Worm (Caenorhabditis elegans) whole organism, L4 larva: Measurements from ENCODE around the gene W09D10.5.

Experiments
- dpl-1 ChIP-seq: fragments of 150-350 bp; optimal IDR thresholded peaks from 2 replicates; lab custom pipeline; 2014; ENCODE audit warnings: missing biosample characterization, missing genetic modification reagents, missing genetic modification characterization
- fkh-10 ChIP-seq: fragments of 150-350 bp; optimal IDR thresholded peaks from 2 replicates; lab custom pipeline; 2014; ENCODE audit warnings: missing biosample characterization, missing genetic modification reagents, missing genetic modification characterization
- hlh-30 ChIP-seq: sonication (generic microtip); optimal IDR thresholded peaks from 2 replicates; lab custom pipeline; 2017; ENCODE audit warnings: antibody characterized with exemption, mild to moderate bottlenecking, missing genetic modification characterization, missing compliant biosample characterization; ENCODE audit not compliant: insufficient read depth
- lin-39 ChIP-seq: fragments of 150-350 bp; optimal IDR thresholded peaks from 2 replicates; lab custom pipeline; 2014; ENCODE audit warnings: missing biosample characterization, missing genetic modification reagents, missing genetic modification characterization
- nhr-77 ChIP-seq: fragments of 150-350 bp; optimal IDR thresholded peaks from 2 replicates; lab custom pipeline; 2014; ENCODE audit warnings: missing biosample characterization, missing genetic modification characterization
- saeg-2 ChIP-seq: fragments of 200-800 bp; sonication (Bioruptor generic); IDR thresholded peaks from 2 replicates; pipeline ENCODE4 v1.3.6; 2022; ENCODE audit warnings: missing genetic modification reagents, missing genetic modification characterization, missing compliant biosample characterization
- ztf-11 ChIP-seq: fragments of 150-350 bp; optimal IDR thresholded peaks from 2 replicates; lab custom pipeline; 2014; ENCODE audit warnings: missing biosample characterization, missing genetic modification characterization

DNA sequence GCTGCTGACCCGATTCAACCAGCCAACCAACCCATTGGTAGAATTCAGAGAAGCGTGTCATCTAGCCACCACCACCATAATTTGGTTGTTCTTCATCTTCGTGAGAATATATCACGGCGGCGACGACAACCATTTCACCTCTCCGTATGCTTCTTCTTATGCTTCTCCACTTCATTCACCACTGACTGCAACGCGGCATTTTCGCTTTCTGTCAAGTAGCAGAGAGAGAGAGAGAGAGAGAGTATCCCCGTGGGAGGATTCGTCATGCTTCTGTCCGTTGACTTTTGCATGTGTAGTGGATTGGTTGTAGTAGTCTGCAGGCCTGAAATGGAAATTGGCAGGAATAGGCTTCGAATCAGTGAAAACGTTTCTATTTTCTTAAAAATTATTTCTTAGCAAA lies 39.4 kb downstream of the W09D10.5 start:
- TF ChIP-seq dpl-1 (no peak), fkh-10 (GFP tag; lab: Kevin White, UChicago) (no peak), ztf-11 (tag; lab: Kevin White, UChicago) (no peak), lin-39 (tag; lab: Kevin White, UChicago) (no peak), nhr-77 (tag; lab: Kevin White, UChicago) (no peak), hlh-30 (tag; lab: Kevin White, UChicago) (peak; percentile 5), saeg-2 (no peak)
